Worm (Caenorhabditis elegans) whole organism, mixed stage, embryonic: Measurements from ENCODE around the gene W01C8.1.

Experiments used
- blmp-1 ChIP-seq: fragments of 150-350 bp; optimal IDR thresholded peaks from 2 replicates; lab custom pipeline; 2014; ENCODE audit warnings: missing biosample characterization, missing genetic modification characterization
- ces-1 ChIP-seq: fragments of 150-350 bp; optimal IDR thresholded peaks from 2 replicates; lab custom pipeline; 2014; ENCODE audit warnings: missing biosample characterization, missing genetic modification reagents, missing genetic modification characterization
- drap-1 ChIP-seq: fragments of 200-800 bp; sonication (Bioruptor generic); optimal IDR thresholded peaks from 3 replicates; lab custom pipeline; 2018; ENCODE audit warnings: mild to moderate bottlenecking, missing genetic modification characterization, missing compliant biosample characterization
- elt-1 ChIP-seq: sonication (generic microtip); optimal IDR thresholded peaks from 2 replicates; lab custom pipeline; 2017; ENCODE audit warnings: missing genetic modification characterization, mild to moderate bottlenecking, missing compliant biosample characterization, antibody characterized with exemption, moderate library complexity, borderline replicate concordance; ENCODE audit not compliant: insufficient read depth
- lsy-2 ChIP-seq: fragments of 150-350 bp; optimal IDR thresholded peaks from 2 replicates; lab custom pipeline; 2014; ENCODE audit warnings: missing biosample characterization, missing genetic modification characterization
- nhr-12 ChIP-seq: fragments of 150-350 bp; optimal IDR thresholded peaks from 2 replicates; lab custom pipeline; 2014; ENCODE audit warnings: missing biosample characterization, missing genetic modification characterization
- nhr-237 ChIP-seq: fragments of 150-350 bp; optimal IDR thresholded peaks from 2 replicates; lab custom pipeline; 2014; ENCODE audit warnings: missing biosample characterization, missing genetic modification characterization
- pha-4 ChIP-seq: fragments of 150-350 bp; optimal IDR thresholded peaks from 2 replicates; lab custom pipeline; 2018; ENCODE audit warnings: missing biosample characterization, missing genetic modification reagents, missing genetic modification characterization
- sem-2 ChIP-seq: fragments of 200-800 bp; sonication (Bioruptor generic); optimal IDR thresholded peaks from 2 replicates; lab custom pipeline; 2018; ENCODE audit warnings: mild to moderate bottlenecking, missing genetic modification characterization, missing compliant biosample characterization
- snpc-4 ChIP-seq: fragments of 150-350 bp; optimal IDR thresholded peaks from 2 replicates; lab custom pipeline; 2014; ENCODE audit warnings: missing biosample characterization, missing genetic modification characterization
- sptf-1 ChIP-seq: sonication (generic microtip); optimal IDR thresholded peaks from 2 replicates; lab custom pipeline; 2017; ENCODE audit warnings: mild to moderate bottlenecking, missing genetic modification characterization, moderate library complexity, missing compliant biosample characterization
- unc-39 ChIP-seq: fragments of 150-350 bp; optimal IDR thresholded peaks from 2 replicates; lab custom pipeline; 2014; ENCODE audit warnings: missing biosample characterization, missing genetic modification characterization
- unc-62 ChIP-seq: fragments of 150-350 bp; optimal IDR thresholded peaks from 2 replicates; lab custom pipeline; 2014; ENCODE audit warnings: missing biosample characterization, missing genetic modification reagents, missing genetic modification characterization

- TF ChIP-seq unc-62 (GFP tag; lab: Kevin White, UChicago) (no peak), snpc-4 (no peak), unc-39 (tag; lab: Kevin White, UChicago) (no peak), sptf-1 (tag; lab: Kevin White, UChicago) (no peak), blmp-1 (no peak), drap-1 (GFP tag; lab: Kevin White, UChicago) (no peak), lsy-2 (no peak), sem-2 (GFP tag; lab: Kevin White, UChicago) (no peak), nhr-237 (tag; lab: Kevin White, UChicago) (no peak), pha-4 (tag; lab: Kevin White, UChicago) (no peak), elt-1 (no peak), ces-1 (GFP tag; lab: Kevin White, UChicago) (no peak), nhr-12 (tag; lab: Kevin White, UChicago) (no peak)
Measured at ce11 chrX:5714077-5714675, 22.0 kb downstream of the W01C8.1 start, which contains the start of gene cyp-43A1.
